Fruit fly (Drosophila melanogaster): ENCODE measurements around the gene CG12984.

CG12984 gene

dm6 chr3L:21036257-21036957 is 44.9 kb downstream of the CG12984 start (continued):
- TF ChIP-seq CG34224 (GFP tag; IDR thresholded peaks at IDR 0.05; ENCODE audit: partially characterized antibody) (peak; percentile 26; the same call in 1 of the 3 replicates), CG18599 (GFP tag; optimal IDR thresholded peaks at IDR 0.05) (peak; percentile 17), gro (GFP tag; optimal IDR thresholded peaks at IDR 0.05) (peak; percentile 14), CG15011 (GFP tag; optimal IDR thresholded peaks at IDR 0.05) (no peak), CG15479 (GFP tag; optimal IDR thresholded peaks at IDR 0.05) (peak; percentile 98), Hmr (GFP tag; optimal IDR thresholded peaks at IDR 0.05) (peak; percentile 20), CG17912 (GFP tag; optimal IDR thresholded peaks at IDR 0.05) (peak; percentile 41), zf30C (GFP tag; optimal IDR thresholded peaks at IDR 0.05) (no peak), fru (optimal IDR thresholded peaks at IDR 0.05) (no peak), Deaf1 (tag; optimal IDR thresholded peaks at IDR 0.05) (no peak), Tbp (GFP tag; optimal IDR thresholded peaks at IDR 0.05) (no peak), HLH3B (GFP tag; IDR thresholded peaks at IDR 0.05) (0 out of 2 replicates have a peak, but pooled peaks have one; percentile 5), hkb (optimal IDR thresholded peaks at IDR 0.05) (no peak), hkb (GFP tag; IDR thresholded peaks at IDR 0.05) (0 out of 2 replicates have a peak, but pooled peaks have one; percentile 7), sug (tag; optimal IDR thresholded peaks at IDR 0.05) (peak; percentile 73), NfI (GFP tag; optimal IDR thresholded peaks at IDR 0.05) (no peak), grau (tag; optimal IDR thresholded peaks at IDR 0.05) (no peak), sqz (GFP tag; optimal IDR thresholded peaks at IDR 0.05) (peak; percentile 41), CG3995 (GFP tag; optimal IDR thresholded peaks at IDR 0.05) (no peak), disco-r (GFP tag; optimal IDR thresholded peaks at IDR 0.05) (no peak), lab (GFP tag; optimal IDR thresholded peaks at IDR 0.05) (peak; percentile 51), zen (tag; optimal IDR thresholded peaks at IDR 0.05) (peak; percentile 18), CG15073 (GFP tag; optimal IDR thresholded peaks at IDR 0.05) (peak; percentile 89), CG31365 (tag; optimal IDR thresholded peaks at IDR 0.05) (no peak), cwo (GFP tag; optimal IDR thresholded peaks at IDR 0.05) (peak; percentile 30), CG14014 (GFP tag; IDR thresholded peaks at IDR 0.05) (no peak), grn (GFP tag; optimal IDR thresholded peaks at IDR 0.05) (peak; percentile 87), gt (GFP tag; IDR thresholded peaks at IDR 0.05) (no peak), bigmax (GFP tag; optimal IDR thresholded peaks at IDR 0.05) (peak; percentile 67), CG10543 (GFP tag; optimal IDR thresholded peaks at IDR 0.05) (peak; percentile 52), zen2 (GFP tag; IDR thresholded peaks at IDR 0.05; ENCODE audit: partially characterized antibody) (no peak), CG7372 (GFP tag; IDR thresholded peaks at IDR 0.05) (no peak), Mes4 (GFP tag; optimal IDR thresholded peaks at IDR 0.05) (no peak), exex (tag; optimal IDR thresholded peaks at IDR 0.05) (peak; percentile 92), CG12155 (GFP tag; optimal IDR thresholded peaks at IDR 0.05) (no peak), Kr (GFP tag; optimal IDR thresholded peaks at IDR 0.05) (peak; percentile 51), Asciz (GFP tag; optimal IDR thresholded peaks at IDR 0.05) (peak; percentile 37), Bdp1 (GFP tag; optimal IDR thresholded peaks at IDR 0.05) (no peak), CG16863 (GFP tag; optimal IDR thresholded peaks at IDR 0.05) (no peak), Xrp1 (GFP tag; IDR thresholded peaks at IDR 0.05) (0 out of 2 replicates have a peak, but pooled peaks have one; percentile 30), CG8281 (tag; optimal IDR thresholded peaks at IDR 0.05) (no peak), E2f1 (GFP tag; IDR thresholded peaks at IDR 0.05) (no peak), Blimp-1 (GFP tag; optimal IDR thresholded peaks at IDR 0.05) (no peak), Hr3 (GFP tag; optimal IDR thresholded peaks at IDR 0.05) (no peak), CG17361 (GFP tag; IDR thresholded peaks at IDR 0.05) (no peak), CG13123 (GFP tag; optimal IDR thresholded peaks at IDR 0.05) (no peak), maf-S (GFP tag; optimal IDR thresholded peaks at IDR 0.05) (no peak), slp2 (GFP tag; optimal IDR thresholded peaks at IDR 0.05) (no peak), CG10431 (GFP tag; optimal IDR thresholded peaks at IDR 0.05) (no peak), CG9817 (tag; optimal IDR thresholded peaks at IDR 0.05) (no peak)
